Fruit fly (Drosophila melanogaster) whole organism: ENCODE results near the gene CG43815.

Source experiments
- CG8478 ChIP-seq: fragments of >200 bp; optimal IDR thresholded peaks from 2 replicates; lab custom pipeline; 2018; ENCODE audit warnings: inconsistent platforms
- Dll ChIP-seq: fragments of >200 bp; optimal IDR thresholded peaks from 2 replicates; lab custom pipeline; 2017
- EcR ChIP-seq, 2 experiments: fragments of >200 bp; optimal IDR thresholded peaks; 2 replicates each; lab custom pipeline; 2017; ENCODE audit warnings: missing biosample characterization in 2 of 2, missing genetic modification characterization in 2 of 2, missing genetic modification reagents in 2 of 2
- pan ChIP-seq: fragments of >200 bp; optimal IDR thresholded peaks from 2 replicates; lab custom pipeline; 2017
- psq ChIP-seq: fragments of >200 bp; optimal IDR thresholded peaks from 2 replicates; lab custom pipeline; 2017
- usp ChIP-seq: fragments of >200 bp; optimal IDR thresholded peaks from 2 replicates; lab custom pipeline; 2017; ENCODE audit warnings: missing biosample characterization, missing genetic modification characterization, mixed read lengths

The CG43815 gene

dm6 chr2L:3587907-3588733, 12.1 kb downstream of the CG43815 start:
- TF ChIP-seq EcR (GFP tag; optimal IDR thresholded peaks at IDR 0.05; lab: Kevin White, UChicago) = no peak
- no peak for TF ChIP-seq CG8478 (lab: Kevin White, UChicago)
- TF ChIP-seq psq = no peak
- TF ChIP-seq usp = no peak
- TF ChIP-seq pan (lab: Kevin White, UChicago) = no peak
- no peak for TF ChIP-seq Dll (lab: Kevin White, UChicago)

dm6 chr2L:3588841-3589240, 12.8 kb downstream of the CG43815 start:
- TF ChIP-seq pan (lab: Kevin White, UChicago) (no peak), Dll (lab: Kevin White, UChicago) (no peak), usp (no peak), EcR (GFP tag; optimal IDR thresholded peaks at IDR 0.05; lab: Kevin White, UChicago) (no peak), psq (no peak)

dm6 chr2L:3590797-3591196, 14.8 kb downstream of the CG43815 start:
- no peak for TF ChIP-seq pan (lab: Kevin White, UChicago)
- TF ChIP-seq psq = no peak
- no peak for TF ChIP-seq Dll (lab: Kevin White, UChicago)
- TF ChIP-seq usp = no peak
- TF ChIP-seq CG8478 (lab: Kevin White, UChicago) = no peak
- TF ChIP-seq EcR (GFP tag; optimal IDR thresholded peaks at IDR 0.05; lab: Kevin White, UChicago) = no peak

- TF ChIP-seq pan (lab: Kevin White, UChicago) (no peak), Dll (lab: Kevin White, UChicago) (no peak), psq (no peak), CG8478 (lab: Kevin White, UChicago) (no peak), EcR (GFP tag; optimal IDR thresholded peaks at IDR 0.05; lab: Kevin White, UChicago) (no peak), usp (no peak)
Measured at dm6 chr2L:3594000-3594399, 18.0 kb downstream of the CG43815 start.

- TF ChIP-seq EcR (GFP tag; optimal IDR thresholded peaks at IDR 0.05; lab: Kevin White, UChicago) = no peak
- no peak for TF ChIP-seq CG8478 (lab: Kevin White, UChicago)
- no peak for TF ChIP-seq pan (lab: Kevin White, UChicago)
- TF ChIP-seq Dll (lab: Kevin White, UChicago) = no peak
- no peak for TF ChIP-seq psq
- no peak for TF ChIP-seq usp
Measured at dm6 chr2L:3594629-3595028, 18.6 kb downstream of the CG43815 start.

- TF ChIP-seq usp (no peak), pan (lab: Kevin White, UChicago) (no peak), Dll (lab: Kevin White, UChicago) (no peak), EcR (GFP tag; optimal IDR thresholded peaks at IDR 0.05; lab: Kevin White, UChicago) (no peak), psq (no peak), CG8478 (lab: Kevin White, UChicago) (no peak)
Measured at dm6 chr2L:3597126-3597525, 21.1 kb downstream of the CG43815 start.

dm6 chr2L:3598485-3598884, 22.5 kb downstream of the CG43815 start:
- TF ChIP-seq Dll (lab: Kevin White, UChicago) (no peak), psq (no peak), CG8478 (lab: Kevin White, UChicago) (no peak), pan (lab: Kevin White, UChicago) (no peak), usp (no peak), EcR (GFP tag; optimal IDR thresholded peaks at IDR 0.05; lab: Kevin White, UChicago) (no peak)

dm6 chr2L:3600847-3601246, 24.8 kb downstream of the CG43815 start:
- TF ChIP-seq Dll (lab: Kevin White, UChicago) (no peak), pan (lab: Kevin White, UChicago) (no peak), psq (no peak), EcR (GFP tag; optimal IDR thresholded peaks at IDR 0.05; lab: Kevin White, UChicago) (no peak), usp (no peak), CG8478 (lab: Kevin White, UChicago) (no peak)

dm6 chr2L:3602589-3602988, 26.6 kb downstream of the CG43815 start:
- TF ChIP-seq pan (lab: Kevin White, UChicago) (no peak), Dll (lab: Kevin White, UChicago) (no peak), CG8478 (lab: Kevin White, UChicago) (no peak), psq (no peak), usp (no peak), EcR (GFP tag; optimal IDR thresholded peaks at IDR 0.05; lab: Kevin White, UChicago) (no peak)

- no peak for TF ChIP-seq usp
- no peak for TF ChIP-seq CG8478 (lab: Kevin White, UChicago)
- no peak for TF ChIP-seq Dll (lab: Kevin White, UChicago)
- TF ChIP-seq EcR (GFP tag; optimal IDR thresholded peaks at IDR 0.05; lab: Kevin White, UChicago) = no peak
- no peak for TF ChIP-seq pan (lab: Kevin White, UChicago)
- TF ChIP-seq psq = no peak
Measured at dm6 chr2L:3603553-3603952, 27.5 kb downstream of the CG43815 start.

- TF ChIP-seq EcR (GFP tag; optimal IDR thresholded peaks at IDR 0.05; lab: Kevin White, UChicago) (no peak), pan (lab: Kevin White, UChicago) (no peak), CG8478 (lab: Kevin White, UChicago) (no peak), psq (no peak), Dll (lab: Kevin White, UChicago) (no peak), usp (no peak)
Measured at dm6 chr2L:3605673-3606072, 29.7 kb downstream of the CG43815 start.

dm6 chr2L:3606462-3607270, 30.7 kb downstream of the CG43815 start, which contains the start of gene odd:
Gene odd (minus strand): TSS chr2L:3606756.
- TF ChIP-seq EcR (GFP tag; optimal IDR thresholded peaks at IDR 0.05; lab: Kevin White, UChicago) (no peak), Dll (lab: Kevin White, UChicago) (peak; percentile 69), CG8478 (lab: Kevin White, UChicago) (peak; percentile 47)
